Fruit fly (Drosophila melanogaster) whole organism, embryonic: ENCODE measurements around the gene Cyt-c1.

Experiments
- Atf6 ChIP-seq: fragments of 200-800 bp; sonication (Bioruptor generic); IDR thresholded peaks from 2 replicates; pipeline ENCODE4 v1.3.6; 2022; ENCODE audit warnings: missing biosample characterization, missing genetic modification characterization
- B-H1 ChIP-seq: fragments of 200-800 bp; sonication (Bioruptor generic); IDR thresholded peaks from 3 replicates; pipeline ENCODE4 v1.3.6; 2022; ENCODE audit warnings: missing biosample characterization, missing genetic modification characterization
- Bgb ChIP-seq: fragments of 200-800 bp; sonication (Bioruptor generic); IDR thresholded peaks from 2 replicates; pipeline ENCODE4 v1.3.6; 2022; ENCODE audit warnings: missing biosample characterization, missing genetic modification characterization; ENCODE audit not compliant: partially characterized antibody
- CG10147 ChIP-seq: fragments of 200-800 bp; sonication (Bioruptor generic); optimal IDR thresholded peaks from 2 replicates; lab custom pipeline; 2019; ENCODE audit warnings: missing biosample characterization, mild to moderate bottlenecking, missing genetic modification characterization, moderate library complexity
- CG10366 ChIP-seq: fragments of 200-800 bp; sonication (Bioruptor generic); IDR thresholded peaks from 2 replicates; pipeline ENCODE4 v1.3.6; 2022; ENCODE audit warnings: missing biosample characterization, missing genetic modification characterization
- CG10565 ChIP-seq: fragments of 200-800 bp; sonication (Bioruptor generic); optimal IDR thresholded peaks from 3 replicates; lab custom pipeline; 2016; ENCODE audit warnings: missing biosample characterization, mild to moderate bottlenecking, missing genetic modification characterization
- CG10979 ChIP-seq: fragments of 200-800 bp; sonication (Bioruptor generic); optimal IDR thresholded peaks from 2 replicates; lab custom pipeline; 2018; ENCODE audit warnings: missing biosample characterization, mild to moderate bottlenecking, missing genetic modification characterization, moderate library complexity
- CG12155 ChIP-seq: fragments of 200-800 bp; sonication (Bioruptor generic); optimal IDR thresholded peaks from 3 replicates; lab custom pipeline; 2016; ENCODE audit warnings: missing biosample characterization, missing genetic modification characterization
- CG17912 ChIP-seq: fragments of 200-800 bp; sonication (Bioruptor generic); optimal IDR thresholded peaks from 2 replicates; lab custom pipeline; 2018; ENCODE audit warnings: missing biosample characterization, mild to moderate bottlenecking, missing genetic modification characterization
- CG2129 ChIP-seq: fragments of 200-800 bp; sonication (Bioruptor generic); IDR thresholded peaks from 2 replicates; pipeline ENCODE4 v1.3.6; 2022; ENCODE audit warnings: missing biosample characterization, missing genetic modification characterization; ENCODE audit not compliant: partially characterized antibody
- CG30403 ChIP-seq: fragments of 200-800 bp; sonication (Bioruptor generic); optimal IDR thresholded peaks from 3 replicates; lab custom pipeline; 2016; ENCODE audit warnings: missing biosample characterization, missing genetic modification characterization
- CG3838 ChIP-seq: fragments of 200-800 bp; sonication (Bioruptor generic); optimal IDR thresholded peaks from 3 replicates; lab custom pipeline; 2016; ENCODE audit warnings: missing biosample characterization, missing genetic modification characterization
- CG42726 ChIP-seq: fragments of 200-800 bp; sonication (Bioruptor generic); IDR thresholded peaks from 2 replicates; pipeline ENCODE4 v1.3.6; 2022; ENCODE audit warnings: missing biosample characterization, missing genetic modification characterization; ENCODE audit not compliant: partially characterized antibody
- CG4360 ChIP-seq: fragments of 200-800 bp; sonication (Bioruptor generic); IDR thresholded peaks from 2 replicates; pipeline ENCODE4 v1.3.6; 2022; ENCODE audit warnings: missing biosample characterization, missing genetic modification characterization
- CG5245 ChIP-seq: fragments of 200-800 bp; sonication (Bioruptor generic); optimal IDR thresholded peaks from 3 replicates; lab custom pipeline; 2016; ENCODE audit warnings: missing biosample characterization, missing genetic modification characterization
- CG6254 ChIP-seq: fragments of 200-800 bp; sonication (Bioruptor generic); optimal IDR thresholded peaks from 3 replicates; lab custom pipeline; 2017; ENCODE audit warnings: mild to moderate bottlenecking, missing biosample characterization, missing genetic modification reagents, missing genetic modification characterization
- CG6854 ChIP-seq: fragments of 200-800 bp; sonication (Bioruptor generic); optimal IDR thresholded peaks from 3 replicates; lab custom pipeline; 2017; ENCODE audit warnings: missing biosample characterization, mild to moderate bottlenecking, missing genetic modification characterization
- D19B ChIP-seq: fragments of 200-800 bp; sonication (Bioruptor generic); optimal IDR thresholded peaks from 2 replicates; lab custom pipeline; 2017; ENCODE audit warnings: missing biosample characterization, mild to moderate bottlenecking, missing genetic modification characterization
- Dad ChIP-seq: fragments of 200-800 bp; sonication (Bioruptor generic); optimal IDR thresholded peaks from 3 replicates; lab custom pipeline; 2016; ENCODE audit warnings: missing biosample characterization, missing genetic modification characterization
- Dek ChIP-seq: fragments of 200-800 bp; sonication (Bioruptor generic); optimal IDR thresholded peaks from 3 replicates; lab custom pipeline; 2019; ENCODE audit warnings: missing biosample characterization, mild to moderate bottlenecking, missing genetic modification characterization, moderate library complexity
- Dll ChIP-seq: fragments of 200-800 bp; sonication (Bioruptor generic); IDR thresholded peaks from 4 replicates; pipeline ENCODE4 v1.3.6; 2022; ENCODE audit warnings: missing biosample characterization, missing genetic modification characterization; ENCODE audit not compliant: partially characterized antibody
- Doc3 ChIP-seq: fragments of 200-800 bp; sonication (Bioruptor generic); IDR thresholded peaks from 3 replicates; pipeline ENCODE4 v1.3.6; 2022; ENCODE audit warnings: missing biosample characterization, missing genetic modification characterization; ENCODE audit not compliant: partially characterized antibody
- GATAe ChIP-seq: fragments of 200-800 bp; sonication (Bioruptor generic); conservative IDR thresholded peaks from 2 replicates; pipeline ENCODE4 v1.3.6; 2022; ENCODE audit warnings: missing biosample characterization, missing genetic modification characterization
- H15 ChIP-seq: fragments of 200-800 bp; sonication (Bioruptor generic); IDR thresholded peaks from 3 replicates; pipeline ENCODE4 v1.3.6; 2022; ENCODE audit warnings: missing biosample characterization, missing genetic modification characterization
- NC2β ChIP-seq: fragments of 200-800 bp; sonication (Bioruptor generic); optimal IDR thresholded peaks from 2 replicates; lab custom pipeline; 2016; ENCODE audit warnings: missing biosample characterization, missing genetic modification characterization
- NfI ChIP-seq: fragments of 200-800 bp; sonication (Bioruptor generic); optimal IDR thresholded peaks from 3 replicates; lab custom pipeline; 2018; ENCODE audit warnings: missing biosample characterization, mild to moderate bottlenecking, missing genetic modification characterization, moderate library complexity
- Pdp1 ChIP-seq, 2 experiments: fragments of 200-800 bp; sonication (Bioruptor generic); optimal IDR thresholded peaks; 3 replicates each; lab custom pipeline; 2016; ENCODE audit warnings: missing biosample characterization in 2 of 2, missing genetic modification characterization in 2 of 2, mild to moderate bottlenecking in 1 of 2, moderate library complexity in 1 of 2
- Ptx1 ChIP-seq: fragments of 200-800 bp; sonication (Bioruptor generic); IDR thresholded peaks from 2 replicates; pipeline ENCODE4 v1.3.6; 2022; ENCODE audit warnings: missing biosample characterization, missing genetic modification characterization
- Usf ChIP-seq: fragments of 200-800 bp; sonication (Bioruptor generic); optimal IDR thresholded peaks from 2 replicates; lab custom pipeline; 2017; ENCODE audit warnings: missing genotype, missing biosample characterization, missing genetic modification characterization
- amos ChIP-seq: fragments of 200-800 bp; sonication (Bioruptor generic); IDR thresholded peaks from 2 replicates; pipeline ENCODE4 v1.3.6; 2022; ENCODE audit warnings: missing biosample characterization, missing genetic modification characterization; ENCODE audit not compliant: partially characterized antibody
- bowl ChIP-seq: fragments of 200-800 bp; sonication (Bioruptor generic); IDR thresholded peaks from 2 replicates; pipeline ENCODE4 v1.3.6; 2022; ENCODE audit warnings: missing biosample characterization, missing genetic modification characterization
- cad ChIP-seq: fragments of >200 bp; optimal IDR thresholded peaks from 2 replicates; lab custom pipeline; 2017; ENCODE audit warnings: missing biosample characterization, missing genetic modification characterization
- dan ChIP-seq: fragments of 200-800 bp; sonication (Bioruptor generic); IDR thresholded peaks from 2 replicates; pipeline ENCODE4 v1.3.6; 2022; ENCODE audit warnings: missing biosample characterization, missing genetic modification characterization
- danr ChIP-seq: fragments of 200-800 bp; sonication (Bioruptor generic); IDR thresholded peaks from 2 replicates; pipeline ENCODE4 v1.3.6; 2022; ENCODE audit warnings: missing biosample characterization, missing genetic modification characterization
- dmrt99B ChIP-seq: fragments of 200-800 bp; sonication (Bioruptor generic); optimal IDR thresholded peaks from 2 replicates; lab custom pipeline; 2018; ENCODE audit warnings: missing biosample characterization, mild to moderate bottlenecking, missing genetic modification characterization, moderate library complexity
- en ChIP-seq: fragments of 200-800 bp; sonication (Bioruptor generic); optimal IDR thresholded peaks from 2 replicates; lab custom pipeline; 2016; ENCODE audit warnings: missing biosample characterization, missing genetic modification characterization
- eyg ChIP-seq: fragments of 200-800 bp; sonication (Bioruptor generic); optimal IDR thresholded peaks from 3 replicates; lab custom pipeline; 2016; ENCODE audit warnings: missing biosample characterization, missing genetic modification characterization
- gce ChIP-seq: fragments of 200-800 bp; sonication (Bioruptor generic); IDR thresholded peaks from 3 replicates; pipeline ENCODE4 v1.3.6; 2022; ENCODE audit warnings: missing biosample characterization, missing genetic modification characterization
- gro ChIP-seq: fragments of 200-800 bp; sonication (Bioruptor generic); optimal IDR thresholded peaks from 2 replicates; lab custom pipeline; 2016; ENCODE audit warnings: missing biosample characterization, missing genetic modification characterization
- ham ChIP-seq: fragments of 200-800 bp; sonication (Bioruptor generic); IDR thresholded peaks from 2 replicates; pipeline ENCODE4 v1.3.6; 2022; ENCODE audit warnings: missing biosample characterization, missing genetic modification characterization
- ken ChIP-seq: fragments of 200-800 bp; sonication (Bioruptor generic); IDR thresholded peaks from 3 replicates; pipeline ENCODE4 v1.3.6; 2022; ENCODE audit warnings: missing biosample characterization, missing genetic modification characterization
- kni ChIP-seq: fragments of 200-800 bp; sonication (Bioruptor generic); optimal IDR thresholded peaks from 3 replicates; lab custom pipeline; 2017; ENCODE audit warnings: mild to moderate bottlenecking, missing biosample characterization, missing genetic modification reagents, missing genetic modification characterization
- knrl ChIP-seq: fragments of 200-800 bp; sonication (Bioruptor generic); IDR thresholded peaks from 3 replicates; pipeline ENCODE4 v1.3.6; 2022; ENCODE audit warnings: missing biosample characterization, missing genetic modification characterization; ENCODE audit not compliant: partially characterized antibody
- nerfin-2 ChIP-seq: fragments of 200-800 bp; sonication (Bioruptor generic); IDR thresholded peaks from 2 replicates; pipeline ENCODE4 v1.3.6; 2022; ENCODE audit warnings: missing biosample characterization, missing genetic modification characterization; ENCODE audit not compliant: partially characterized antibody
- oc ChIP-seq: fragments of 200-800 bp; sonication (Bioruptor generic); optimal IDR thresholded peaks from 2 replicates; lab custom pipeline; 2018; ENCODE audit warnings: missing biosample characterization, mild to moderate bottlenecking, missing genetic modification characterization, moderate library complexity
- otp ChIP-seq: fragments of 200-800 bp; sonication (Bioruptor generic); IDR thresholded peaks from 3 replicates; pipeline ENCODE4, ENCODE4 v1.3.6; 2022; ENCODE audit warnings: missing biosample characterization, missing genetic modification characterization
- pho ChIP-seq: fragments of 200-800 bp; sonication (Bioruptor generic); optimal IDR thresholded peaks from 2 replicates; lab custom pipeline; 2016; ENCODE audit warnings: missing biosample characterization, missing genetic modification characterization
- scrt ChIP-seq: fragments of 200-800 bp; sonication (Bioruptor generic); optimal IDR thresholded peaks from 2 replicates; lab custom pipeline; 2018; ENCODE audit warnings: missing biosample characterization, mild to moderate bottlenecking, missing genetic modification characterization, moderate library complexity
- sqz ChIP-seq: fragments of 200-800 bp; sonication (Bioruptor generic); optimal IDR thresholded peaks from 3 replicates; lab custom pipeline; 2018; ENCODE audit warnings: missing biosample characterization, mild to moderate bottlenecking, missing genetic modification characterization

The Cyt-c1 gene

dm6 chr3L:5356050-5356967, 3.7 kb upstream of the Cyt-c1 start (continued):
- TF ChIP-seq sqz (GFP tag; lab: Kevin White, UChicago) (peak; percentile 1), CG2129 (GFP tag; lab: Robert Waterston, UW) (no peak; the same call in 1 of the 2 replicates), knrl (GFP tag; lab: Robert Waterston, UW) (peak; percentile 65), ham (no peak), GATAe (GFP tag; lab: Robert Waterston, UW) (no peak), CG17912 (no peak), CG12155 (GFP tag; lab: Kevin White, UChicago) (no peak), scrt (no peak), gro (no peak), D19B (GFP tag; lab: Kevin White, UChicago) (no peak), Atf6 (no peak), otp (GFP tag; lab: Robert Waterston, UW) (no peak), Dad (GFP tag; lab: Kevin White, UChicago) (no peak), Dek (tag; lab: Kevin White, UChicago) (no peak), H15 (GFP tag; lab: Robert Waterston, UW) (no peak), dmrt99B (peak; percentile 23), CG42726 (GFP tag; lab: Robert Waterston, UW) (peak; percentile 72), gce (no peak), danr (no peak), CG10565 (GFP tag; lab: Kevin White, UChicago) (no peak), Ptx1 (GFP tag; lab: Robert Waterston, UW) (no peak), Usf (GFP tag; lab: Kevin White, UChicago) (no peak), NC2β (GFP tag; lab: Kevin White, UChicago) (no peak), CG30403 (GFP tag; lab: Kevin White, UChicago) (no peak), CG3838 (GFP tag; lab: Kevin White, UChicago) (no peak), Pdp1 (GFP tag; optimal IDR thresholded peaks at IDR 0.05; lab: Kevin White, UChicago) (peak in 1 of 2 experiments; percentile 70), CG5245 (no peak), CG10147 (GFP tag; lab: Kevin White, UChicago) (no peak), nerfin-2 (peak; percentile 70; the same call in 1 of the 2 replicates), pho (no peak), CG10366 (GFP tag; lab: Robert Waterston, UW) (no peak), CG6854 (GFP tag; lab: Kevin White, UChicago) (no peak), oc (tag; lab: Kevin White, UChicago) (no peak), ken (GFP tag; lab: Robert Waterston, UW) (no peak), en (GFP tag; lab: Kevin White, UChicago) (no peak), NfI (GFP tag; lab: Kevin White, UChicago) (no peak), CG10979 (tag; lab: Kevin White, UChicago) (no peak), CG6254 (GFP tag; lab: Kevin White, UChicago) (peak; percentile 6), B-H1 (no peak), Dll (GFP tag; lab: Robert Waterston, UW) (peak; percentile 58; the same call in 2 of the 4 replicates), CG4360 (GFP tag; lab: Robert Waterston, UW) (no peak), Bgb (GFP tag; lab: Robert Waterston, UW) (peak; percentile 78), Doc3 (GFP tag; lab: Robert Waterston, UW) (no peak), dan (GFP tag; lab: Robert Waterston, UW) (no peak), cad (no peak), eyg (GFP tag; lab: Kevin White, UChicago) (no peak), amos (peak; percentile 72), bowl (GFP tag; lab: Robert Waterston, UW) (no peak), kni (GFP tag; lab: Kevin White, UChicago) (no peak)
